Worm (Caenorhabditis elegans) whole organism, late embryonic: ENCODE data around the gene C09B8.4.

Experiments used
- ahr-1 ChIP-seq: sonication (generic microtip); optimal IDR thresholded peaks from 2 replicates; lab custom pipeline; 2016; ENCODE audit warnings: missing genetic modification characterization, missing compliant biosample characterization
- ceh-14 ChIP-seq: sonication (generic microtip); optimal IDR thresholded peaks from 2 replicates; lab custom pipeline; 2016; ENCODE audit warnings: missing genotype, missing genetic modification characterization, missing compliant biosample characterization
- ceh-19 ChIP-seq: fragments of 200-800 bp; sonication (Bioruptor generic); optimal IDR thresholded peaks from 2 replicates; lab custom pipeline; 2018; ENCODE audit warnings: mild to moderate bottlenecking, missing genetic modification characterization, missing compliant biosample characterization
- ceh-2 ChIP-seq: sonication (generic microtip); optimal IDR thresholded peaks from 2 replicates; lab custom pipeline; 2016; ENCODE audit warnings: missing genotype, missing genetic modification characterization, missing compliant biosample characterization
- ceh-30 ChIP-seq: fragments of 150-350 bp; optimal IDR thresholded peaks from 2 replicates; lab custom pipeline; 2014; ENCODE audit warnings: missing biosample characterization, missing genetic modification characterization
- ceh-31 ChIP-seq: sonication (generic microtip); optimal IDR thresholded peaks from 2 replicates; lab custom pipeline; 2016; ENCODE audit warnings: missing genetic modification characterization, missing compliant biosample characterization
- ceh-48 ChIP-seq: sonication (generic microtip); optimal IDR thresholded peaks from 2 replicates; lab custom pipeline; 2016; ENCODE audit warnings: missing genetic modification characterization, inconsistent platforms, missing compliant biosample characterization
- ceh-6 ChIP-seq: fragments of 200-800 bp; sonication (Bioruptor generic); optimal IDR thresholded peaks from 2 replicates; lab custom pipeline; 2018; ENCODE audit warnings: mild to moderate bottlenecking, missing genetic modification characterization, missing compliant biosample characterization
- ceh-9 ChIP-seq: sonication (generic microtip); optimal IDR thresholded peaks from 2 replicates; lab custom pipeline; 2016; ENCODE audit warnings: mild to moderate bottlenecking, missing genetic modification characterization, inconsistent platforms, missing compliant biosample characterization
- dve-1 ChIP-seq: sonication (generic microtip); optimal IDR thresholded peaks from 2 replicates; lab custom pipeline; 2017; ENCODE audit warnings: antibody characterized with exemption, mild to moderate bottlenecking, missing genetic modification characterization, missing compliant biosample characterization
- ets-4 ChIP-seq: sonication (generic microtip); optimal IDR thresholded peaks from 2 replicates; lab custom pipeline; 2016; ENCODE audit warnings: missing genetic modification characterization, missing compliant biosample characterization
- hlh-13 ChIP-seq: fragments of 200-800 bp; sonication (Bioruptor generic); optimal IDR thresholded peaks from 2 replicates; lab custom pipeline; 2018; ENCODE audit warnings: mild to moderate bottlenecking, missing genetic modification characterization, missing compliant biosample characterization
- hlh-15 ChIP-seq: sonication (generic microtip); optimal IDR thresholded peaks from 2 replicates; lab custom pipeline; 2016; ENCODE audit warnings: missing genetic modification characterization, missing compliant biosample characterization
- hlh-6 ChIP-seq: sonication (generic microtip); optimal IDR thresholded peaks from 2 replicates; lab custom pipeline; 2016; ENCODE audit warnings: missing genotype, missing genetic modification characterization, missing compliant biosample characterization
- hlh-8 ChIP-seq: sonication (generic microtip); optimal IDR thresholded peaks from 2 replicates; lab custom pipeline; 2016; ENCODE audit warnings: missing genotype, missing genetic modification characterization, missing compliant biosample characterization
- nfya-1 ChIP-seq: sonication (generic microtip); optimal IDR thresholded peaks from 2 replicates; lab custom pipeline; 2017; ENCODE audit warnings: missing genetic modification characterization, mild to moderate bottlenecking, missing compliant biosample characterization, antibody characterized with exemption, moderate library complexity
- nhr-11 ChIP-seq: fragments of 150-350 bp; optimal IDR thresholded peaks from 2 replicates; lab custom pipeline; 2014; ENCODE audit warnings: missing biosample characterization, missing genetic modification characterization
- npax-4 ChIP-seq: sonication (generic microtip); optimal IDR thresholded peaks from 2 replicates; lab custom pipeline; 2016; ENCODE audit warnings: missing genetic modification characterization, missing compliant biosample characterization
- odd-2 ChIP-seq: sonication (generic microtip); optimal IDR thresholded peaks from 2 replicates; lab custom pipeline; 2017; ENCODE audit warnings: antibody characterized with exemption, mild to moderate bottlenecking, missing genetic modification characterization, missing compliant biosample characterization
- pax-1 ChIP-seq: fragments of 150-350 bp; optimal IDR thresholded peaks from 2 replicates; lab custom pipeline; 2014; ENCODE audit warnings: missing biosample characterization, missing genetic modification characterization
- pqm-1 ChIP-seq: sonication (generic microtip); optimal IDR thresholded peaks from 2 replicates; lab custom pipeline; 2016; ENCODE audit warnings: missing genetic modification characterization, missing compliant biosample characterization
- pros-1 ChIP-seq: fragments of 150-350 bp; optimal IDR thresholded peaks from 2 replicates; lab custom pipeline; 2014; ENCODE audit warnings: missing biosample characterization, missing genetic modification reagents, missing genetic modification characterization
- rnt-1 ChIP-seq: sonication (generic microtip); optimal IDR thresholded peaks from 2 replicates; lab custom pipeline; 2016; ENCODE audit warnings: missing genetic modification characterization, missing compliant biosample characterization
- sox-2 ChIP-seq: fragments of 200-800 bp; sonication (Bioruptor generic); IDR thresholded peaks from 2 replicates; pipeline ENCODE4 v1.3.6; 2022; ENCODE audit warnings: missing genetic modification reagents, missing genetic modification characterization, missing compliant biosample characterization
- syd-9 ChIP-seq: sonication (generic microtip); optimal IDR thresholded peaks from 2 replicates; lab custom pipeline; 2016; ENCODE audit warnings: mild to moderate bottlenecking, missing genetic modification characterization, moderate library complexity, missing compliant biosample characterization
- tbx-2 ChIP-seq: sonication (generic microtip); optimal IDR thresholded peaks from 2 replicates; lab custom pipeline; 2016; ENCODE audit warnings: missing genetic modification characterization, missing compliant biosample characterization
- tbx-7 ChIP-seq: sonication (generic microtip); optimal IDR thresholded peaks from 2 replicates; lab custom pipeline; 2016; ENCODE audit warnings: missing genotype, missing genetic modification characterization, missing compliant biosample characterization
- unc-42 ChIP-seq: sonication (generic microtip); optimal IDR thresholded peaks from 2 replicates; lab custom pipeline; 2016; ENCODE audit warnings: missing genotype, missing genetic modification characterization, missing compliant biosample characterization
- unc-55 ChIP-seq: sonication (generic microtip); optimal IDR thresholded peaks from 2 replicates; lab custom pipeline; 2017; ENCODE audit warnings: missing biosample characterization, missing genetic modification reagents, missing genetic modification characterization
- unc-86 ChIP-seq: sonication (generic microtip); optimal IDR thresholded peaks from 2 replicates; lab custom pipeline; 2016; ENCODE audit warnings: missing genetic modification characterization, missing compliant biosample characterization
- zip-5 ChIP-seq: sonication (generic microtip); optimal IDR thresholded peaks from 2 replicates; lab custom pipeline; 2016; ENCODE audit warnings: missing genetic modification characterization, missing compliant biosample characterization
- ztf-16 ChIP-seq: sonication (generic microtip); optimal IDR thresholded peaks from 2 replicates; lab custom pipeline; 2017; ENCODE audit warnings: missing genetic modification characterization, missing compliant biosample characterization

The C09B8.4 gene

ce11 chrX:5976206-5976960 is 43.4 kb downstream of the C09B8.4 start (continued):
- no peak for TF ChIP-seq ceh-2 (tag; lab: Kevin White, UChicago)
- no peak for TF ChIP-seq hlh-13
- no peak for TF ChIP-seq ceh-9 (tag; lab: Kevin White, UChicago)
- TF ChIP-seq unc-55 (GFP tag; lab: Kevin White, UChicago), result peak; percentile 54
- TF ChIP-seq pros-1 (tag; lab: Kevin White, UChicago), result no peak
- TF ChIP-seq hlh-8 (tag; lab: Kevin White, UChicago), result no peak
- TF ChIP-seq rnt-1 (tag; lab: Kevin White, UChicago), result no peak
- no peak for TF ChIP-seq hlh-15 (tag; lab: Kevin White, UChicago)
- no peak for TF ChIP-seq pax-1 (tag; lab: Kevin White, UChicago)
- no peak for TF ChIP-seq ceh-6
- no peak for TF ChIP-seq dve-1 (tag; lab: Kevin White, UChicago)
- peak; percentile 88 for TF ChIP-seq nfya-1 (tag; lab: Kevin White, UChicago)
- no peak for TF ChIP-seq pqm-1 (tag; lab: Kevin White, UChicago)
- no peak for TF ChIP-seq ceh-19
- peak; percentile 26 for TF ChIP-seq ceh-14 (tag; lab: Kevin White, UChicago)
- no peak for TF ChIP-seq syd-9 (tag; lab: Kevin White, UChicago)
- TF ChIP-seq ceh-48, result no peak

- no peak for TF ChIP-seq ceh-30
- TF ChIP-seq hlh-6, result no peak
- no peak for TF ChIP-seq ceh-2 (tag; lab: Kevin White, UChicago)
- no peak for TF ChIP-seq ceh-31 (tag; lab: Kevin White, UChicago)
- TF ChIP-seq unc-86, result no peak
- no peak for TF ChIP-seq odd-2 (tag; lab: Kevin White, UChicago)
- no peak for TF ChIP-seq nhr-11 (tag; lab: Kevin White, UChicago)
- TF ChIP-seq sox-2 (GFP tag; lab: Robert Waterston, UW), result no peak
- TF ChIP-seq ceh-48, result no peak
- TF ChIP-seq tbx-7, result no peak
- no peak for TF ChIP-seq ceh-14 (tag; lab: Kevin White, UChicago)
- no peak for TF ChIP-seq npax-4 (tag; lab: Kevin White, UChicago)
- TF ChIP-seq ahr-1 (tag; lab: Kevin White, UChicago), result no peak
These were observed 44.0 kb downstream of the C09B8.4 start for ce11 chrX:5975726-5976125.

ce11 chrX:5975228-5975627 is 44.5 kb downstream of the C09B8.4 start:
- peak; percentile 71 for TF ChIP-seq unc-42 (tag; lab: Kevin White, UChicago)
- TF ChIP-seq ceh-14 (tag; lab: Kevin White, UChicago), result no peak

ce11 chrX:5972212-5972611 is 47.5 kb downstream of the C09B8.4 start:
- no peak for TF ChIP-seq hlh-13
- TF ChIP-seq zip-5, result no peak
- TF ChIP-seq tbx-2 (tag; lab: Kevin White, UChicago), result no peak
- TF ChIP-seq ets-4 (tag; lab: Kevin White, UChicago), result no peak
- TF ChIP-seq ceh-30, result no peak
- TF ChIP-seq ceh-48, result no peak
- no peak for TF ChIP-seq ztf-16
